Worm (Caenorhabditis elegans) whole organism, early embryonic: Measurements from ENCODE around the gene algn-12.

ENCODE experiments used
- aly-1 ChIP-seq: sonication (generic microtip); optimal IDR thresholded peaks from 2 replicates; lab custom pipeline; 2016; ENCODE audit warnings: missing genetic modification characterization, missing compliant biosample characterization
- ama-1 ChIP-seq: fragments of 150-350 bp; optimal IDR thresholded peaks from 2 replicates; lab custom pipeline; 2014
- ceh-13 ChIP-seq: fragments of 200-800 bp; sonication (Bioruptor generic); optimal IDR thresholded peaks from 2 replicates; lab custom pipeline; 2018; ENCODE audit warnings: mild to moderate bottlenecking, missing genetic modification characterization, missing compliant biosample characterization
- hmg-4 ChIP-seq: fragments of 200-800 bp; sonication (Bioruptor generic); optimal IDR thresholded peaks from 2 replicates; lab custom pipeline; 2018; ENCODE audit warnings: mild to moderate bottlenecking, missing genetic modification characterization, missing compliant biosample characterization
- hnd-1 ChIP-seq: sonication (generic microtip); optimal IDR thresholded peaks from 2 replicates; lab custom pipeline; 2016; ENCODE audit warnings: missing genetic modification characterization, missing compliant biosample characterization
- pes-1 ChIP-seq: fragments of 200-800 bp; sonication (Bioruptor generic); IDR thresholded peaks from 2 replicates; pipeline ENCODE4 v1.3.6; 2022; ENCODE audit warnings: missing genetic modification reagents, missing genetic modification characterization, missing compliant biosample characterization
- tra-4 ChIP-seq: sonication (generic microtip); optimal IDR thresholded peaks from 2 replicates; lab custom pipeline; 2017; ENCODE audit warnings: missing genetic modification characterization, missing compliant biosample characterization

ce11 chrV:8012032-8012431 lies 22.9 kb upstream of the algn-12 start, which contains the start of gene rpb-9:
- TF ChIP-seq hmg-4 (GFP tag; lab: Kevin White, UChicago) (no peak), ceh-13 (GFP tag; lab: Kevin White, UChicago) (no peak), tra-4 (tag; lab: Kevin White, UChicago) (no peak), ama-1 (lab: Kevin White, UChicago) (no peak), pes-1 (GFP tag; lab: Robert Waterston, UW) (no peak), aly-1 (tag; lab: Kevin White, UChicago) (no peak), hnd-1 (tag; lab: Kevin White, UChicago) (no peak)
